Fruit fly (Drosophila melanogaster) whole organism, wandering third instar larva: ENCODE measurements around the gene RpL8.

Source experiments
- Abd-B ChIP-seq: fragments of >200 bp; optimal IDR thresholded peaks from 2 replicates; lab custom pipeline; 2017; ENCODE audit warnings: missing biosample characterization, missing genetic modification characterization
- CG32264 ChIP-seq: fragments of 200-800 bp; sonication (Bioruptor generic); optimal IDR thresholded peaks from 2 replicates; lab custom pipeline; 2016; ENCODE audit warnings: missing biosample characterization, missing genetic modification characterization
- OdsH ChIP-seq: fragments of 200-800 bp; sonication (Bioruptor generic); optimal IDR thresholded peaks from 2 replicates; lab custom pipeline; 2016; ENCODE audit warnings: missing biosample characterization, mild to moderate bottlenecking, missing genetic modification characterization
- dl ChIP-seq, 2 experiments: fragments of 175-275, 200-275 bp in 1 of 2; fragments of 200-275 bp in 1 of 2; sonication (Bioruptor generic); optimal IDR thresholded peaks; lab custom pipeline; 2018; ENCODE audit warnings: mild to moderate bottlenecking in 2 of 2, missing biosample characterization in 2 of 2, missing genetic modification characterization in 2 of 2, moderate library complexity in 2 of 2; ENCODE audit not compliant: partially characterized antibody in 2 of 2, insufficient read depth in 1 of 2
- dmrt93B ChIP-seq: fragments of 200-800 bp; sonication (Bioruptor generic); optimal IDR thresholded peaks from 2 replicates; lab custom pipeline; 2018; ENCODE audit warnings: missing biosample characterization, mild to moderate bottlenecking, missing genetic modification characterization
- h ChIP-seq: fragments of 200-800 bp; sonication (Bioruptor generic); optimal IDR thresholded peaks from 3 replicates; lab custom pipeline; 2016; ENCODE audit warnings: missing biosample characterization, mild to moderate bottlenecking, missing genetic modification characterization
- psq ChIP-seq: fragments of 200-800 bp; sonication (Bioruptor generic); optimal IDR thresholded peaks from 3 replicates; lab custom pipeline; 2017; ENCODE audit warnings: missing biosample characterization, mild to moderate bottlenecking, missing genetic modification characterization, moderate library complexity
- usp ChIP-seq: fragments of >200 bp; optimal IDR thresholded peaks from 2 replicates; lab custom pipeline; 2017; ENCODE audit warnings: missing biosample characterization, missing genetic modification characterization
- woc ChIP-seq: sonication (Bioruptor generic); optimal IDR thresholded peaks from 2 replicates; lab custom pipeline; 2016; ENCODE audit warnings: missing biosample characterization, mild to moderate bottlenecking, missing genetic modification characterization

DNA sequence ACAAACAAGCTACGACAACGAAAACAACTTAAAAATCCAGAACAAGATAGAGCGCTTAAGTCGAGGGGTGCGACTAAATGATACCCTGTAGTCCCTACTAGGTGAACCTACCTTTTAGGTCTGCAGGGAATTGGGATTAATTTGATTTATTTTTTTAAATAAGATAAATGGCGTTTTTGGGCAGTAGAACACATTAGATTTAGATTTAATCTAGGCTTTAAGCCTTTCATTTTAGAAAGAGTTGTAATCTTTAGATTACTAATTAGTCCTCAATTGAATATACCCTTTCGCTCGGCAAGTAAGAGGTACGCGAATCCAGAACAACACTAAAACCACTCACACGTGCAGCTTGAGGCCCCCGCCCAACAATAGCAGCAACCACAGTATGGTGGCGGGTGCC, 27.0 kb downstream of the RpL8 start:
- TF ChIP-seq dl (GFP tag; optimal IDR thresholded peaks at IDR 0.05; lab: Kevin White, UChicago; ENCODE audit: insufficient read depth in 1 of 2, partially characterized antibody in 2 of 2) (no peak), usp (no peak), OdsH (no peak), woc (GFP tag; lab: Kevin White, UChicago) (no peak), Abd-B (GFP tag; lab: Kevin White, UChicago) (no peak), dmrt93B (GFP tag; lab: Kevin White, UChicago) (no peak), psq (no peak), h (GFP tag; lab: Kevin White, UChicago) (no peak), CG32264 (GFP tag; lab: Kevin White, UChicago) (no peak)
